Fruit fly (Drosophila melanogaster) whole organism, pupa: ENCODE data around the gene zuc.

Experiments
- CG10348 ChIP-seq: fragments of 200-800 bp; sonication (Bioruptor generic); IDR thresholded peaks from 2 replicates; pipeline ENCODE4 v1.3.6; 2022; ENCODE audit warnings: missing biosample characterization, missing genetic modification characterization
- CG12605 ChIP-seq: fragments of 200-800 bp; sonication (Bioruptor generic); IDR thresholded peaks from 2 replicates; pipeline ENCODE4 v1.3.6; 2022; ENCODE audit warnings: missing biosample characterization, missing genetic modification characterization
- CG13204 ChIP-seq: fragments of 200-800 bp; sonication (Bioruptor generic); optimal IDR thresholded peaks from 2 replicates; lab custom pipeline; 2018; ENCODE audit warnings: missing biosample characterization, mild to moderate bottlenecking, missing genetic modification characterization, moderate library complexity
- CG14655 ChIP-seq: fragments of 200-800 bp; sonication (Bioruptor generic); optimal IDR thresholded peaks from 3 replicates; lab custom pipeline; 2017; ENCODE audit warnings: mild to moderate bottlenecking, missing biosample characterization, missing genetic modification reagents, missing genetic modification characterization
- CG15710 ChIP-seq: fragments of 200-800 bp; sonication (Bioruptor generic); optimal IDR thresholded peaks from 2 replicates; lab custom pipeline; 2018; ENCODE audit warnings: missing biosample characterization, mild to moderate bottlenecking, missing genetic modification characterization, moderate library complexity
- CG17806 ChIP-seq: fragments of 200-800 bp; sonication (Bioruptor generic); optimal IDR thresholded peaks from 2 replicates; lab custom pipeline; 2018; ENCODE audit warnings: missing biosample characterization, mild to moderate bottlenecking, missing genetic modification characterization, moderate library complexity
- CG32121 ChIP-seq: fragments of 200-800 bp; sonication (Bioruptor generic); IDR thresholded peaks from 2 replicates; pipeline ENCODE4 v1.3.6; 2022; ENCODE audit warnings: missing biosample characterization, missing genetic modification characterization
- CG34367 ChIP-seq: fragments of 200-800 bp; sonication (Bioruptor generic); optimal IDR thresholded peaks from 2 replicates; lab custom pipeline; 2018; ENCODE audit warnings: missing biosample characterization, mild to moderate bottlenecking, missing genetic modification characterization
- CG4496 ChIP-seq: fragments of 200-800 bp; sonication (Bioruptor generic); IDR thresholded peaks from 3 replicates; pipeline ENCODE4 v1.3.6; 2022; ENCODE audit warnings: missing biosample characterization, missing genetic modification characterization
- CG8159 ChIP-seq: fragments of 200-800 bp; sonication (Bioruptor generic); optimal IDR thresholded peaks from 3 replicates; lab custom pipeline; 2018; ENCODE audit warnings: missing biosample characterization, mild to moderate bottlenecking, missing genetic modification characterization, moderate library complexity
- CG8301 ChIP-seq: fragments of 200-800 bp; sonication (Bioruptor generic); optimal IDR thresholded peaks from 2 replicates; lab custom pipeline; 2018; ENCODE audit warnings: missing biosample characterization, mild to moderate bottlenecking, missing genetic modification characterization
- CG9948 ChIP-seq: fragments of 200-800 bp; sonication (Bioruptor generic); optimal IDR thresholded peaks from 2 replicates; lab custom pipeline; 2018; ENCODE audit warnings: missing biosample characterization, mild to moderate bottlenecking, missing genetic modification characterization, moderate library complexity
- D1 ChIP-seq: fragments of 200-800 bp; sonication (Bioruptor generic); optimal IDR thresholded peaks from 2 replicates; lab custom pipeline; 2018; ENCODE audit warnings: missing biosample characterization, mild to moderate bottlenecking, missing genetic modification characterization, moderate library complexity
- EcR ChIP-seq: fragments of 200-800 bp; sonication (Bioruptor generic); optimal IDR thresholded peaks from 3 replicates; lab custom pipeline; 2019; ENCODE audit warnings: missing biosample characterization, missing genetic modification characterization, mild to moderate bottlenecking, moderate library complexity, missing genetic modification reagents
- Ets98B ChIP-seq: fragments of 200-800 bp; sonication (Bioruptor generic); IDR thresholded peaks from 2 replicates; pipeline ENCODE4 v1.3.6; 2022; ENCODE audit warnings: missing biosample characterization, missing genetic modification characterization
- Pif1A ChIP-seq: fragments of 200-800 bp; sonication (Bioruptor generic); optimal IDR thresholded peaks from 3 replicates; lab custom pipeline; 2016; ENCODE audit warnings: missing biosample characterization, missing genetic modification characterization
- Pif1B ChIP-seq: fragments of 200-800 bp; sonication (Bioruptor generic); optimal IDR thresholded peaks from 3 replicates; lab custom pipeline; 2016; ENCODE audit warnings: missing biosample characterization, missing genetic modification characterization
- Snoo ChIP-seq: fragments of 200-800 bp; sonication (Bioruptor generic); optimal IDR thresholded peaks from 3 replicates; lab custom pipeline; 2017; ENCODE audit warnings: missing biosample characterization, mild to moderate bottlenecking, missing genetic modification characterization, inconsistent platforms
- fd96Ca ChIP-seq: fragments of 200-800 bp; sonication (Bioruptor generic); IDR thresholded peaks from 3 replicates; pipeline ENCODE4 v1.3.6; 2022; ENCODE audit warnings: missing biosample characterization, missing genetic modification characterization
- gl ChIP-seq: fragments of 200-800 bp; sonication (Bioruptor generic); optimal IDR thresholded peaks from 2 replicates; lab custom pipeline; 2018; ENCODE audit warnings: missing biosample characterization, mild to moderate bottlenecking, missing genetic modification characterization
- rn ChIP-seq: fragments of 200-800 bp; sonication (Bioruptor generic); IDR thresholded peaks from 2 replicates; pipeline ENCODE4 v1.3.6; 2022; ENCODE audit warnings: missing biosample characterization, missing genetic modification characterization

The zuc gene

DNA sequence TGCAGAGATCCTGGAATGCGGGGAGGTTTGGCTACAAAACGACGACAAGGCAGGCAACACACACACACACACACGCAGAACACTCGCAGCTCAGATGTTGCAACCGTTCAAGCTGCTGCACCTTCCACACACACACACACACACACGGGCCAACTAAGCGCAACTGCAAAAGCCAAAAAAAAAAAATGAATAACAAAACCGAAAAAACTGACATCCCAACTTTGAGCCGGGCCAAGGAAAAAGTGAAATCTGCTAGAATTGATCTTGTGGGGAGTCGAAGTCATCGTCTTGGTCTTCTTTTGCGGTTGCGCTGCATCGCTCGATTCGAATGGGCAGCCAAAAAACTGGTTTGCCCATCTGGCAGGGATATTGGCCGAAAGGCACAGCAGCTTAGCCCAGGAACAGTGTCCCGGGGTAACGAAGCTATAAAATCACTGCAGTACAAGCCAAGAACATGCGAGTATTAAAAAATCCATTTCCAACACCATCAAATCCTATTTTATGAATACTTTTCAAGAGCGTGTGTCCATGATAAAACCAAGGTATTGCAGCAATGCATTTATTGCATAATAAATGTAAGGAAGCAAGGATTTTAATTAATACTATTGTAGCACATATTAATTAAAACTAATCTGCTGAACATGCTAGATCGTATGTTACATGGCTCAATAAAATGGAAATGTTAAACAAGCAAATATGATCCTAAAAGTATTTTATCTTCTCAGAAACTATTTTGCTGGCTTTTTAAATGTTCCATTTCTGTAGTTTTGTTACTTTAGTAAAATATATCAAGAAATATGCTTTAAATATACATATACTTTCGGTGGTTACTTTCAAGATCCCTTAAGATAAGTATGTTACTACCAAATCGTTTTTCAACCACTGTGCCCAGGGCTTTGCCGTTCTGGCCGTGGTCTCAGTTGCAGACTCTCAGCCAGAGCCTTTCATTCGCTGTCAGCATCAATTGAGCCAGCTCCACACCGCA lies 23.8 kb downstream of the zuc start:
- no peak for TF ChIP-seq rn (GFP tag; lab: Robert Waterston, UW)
- TF ChIP-seq CG32121 (GFP tag; lab: Robert Waterston, UW), result no peak
- peak; percentile 18 for TF ChIP-seq CG17806 (tag; lab: Kevin White, UChicago)
- TF ChIP-seq Snoo (tag; lab: Kevin White, UChicago), result peak; percentile 25
- TF ChIP-seq CG8159, result peak; percentile 67
- TF ChIP-seq CG8301, result peak; percentile 22
- no peak for TF ChIP-seq Pif1B (GFP tag; lab: Kevin White, UChicago)
- peak; percentile 53 for TF ChIP-seq CG14655
- no peak for TF ChIP-seq CG4496 (GFP tag; lab: Robert Waterston, UW)
- TF ChIP-seq CG15710, result peak; percentile 59
- TF ChIP-seq CG34367 (tag; lab: Kevin White, UChicago), result peak; percentile 8
- TF ChIP-seq CG9948 (tag; lab: Kevin White, UChicago), result peak; percentile 43
- TF ChIP-seq fd96Ca (GFP tag; lab: Robert Waterston, UW), result 0 out of 3 replicates have a peak, but pooled peaks have one; percentile 28
- no peak for TF ChIP-seq CG10348 (GFP tag; lab: Robert Waterston, UW)
- TF ChIP-seq gl (tag; lab: Kevin White, UChicago), result peak; percentile 43
- TF ChIP-seq EcR (GFP tag; lab: Kevin White, UChicago), result peak; percentile 49
- TF ChIP-seq Pif1A (GFP tag; lab: Kevin White, UChicago), result no peak
- no peak for TF ChIP-seq CG13204 (GFP tag; lab: Kevin White, UChicago)
- no peak for TF ChIP-seq Ets98B (GFP tag; lab: Robert Waterston, UW)
- no peak for TF ChIP-seq CG12605 (GFP tag; lab: Robert Waterston, UW)
- TF ChIP-seq D1 (tag; lab: Kevin White, UChicago), result no peak

DNA sequence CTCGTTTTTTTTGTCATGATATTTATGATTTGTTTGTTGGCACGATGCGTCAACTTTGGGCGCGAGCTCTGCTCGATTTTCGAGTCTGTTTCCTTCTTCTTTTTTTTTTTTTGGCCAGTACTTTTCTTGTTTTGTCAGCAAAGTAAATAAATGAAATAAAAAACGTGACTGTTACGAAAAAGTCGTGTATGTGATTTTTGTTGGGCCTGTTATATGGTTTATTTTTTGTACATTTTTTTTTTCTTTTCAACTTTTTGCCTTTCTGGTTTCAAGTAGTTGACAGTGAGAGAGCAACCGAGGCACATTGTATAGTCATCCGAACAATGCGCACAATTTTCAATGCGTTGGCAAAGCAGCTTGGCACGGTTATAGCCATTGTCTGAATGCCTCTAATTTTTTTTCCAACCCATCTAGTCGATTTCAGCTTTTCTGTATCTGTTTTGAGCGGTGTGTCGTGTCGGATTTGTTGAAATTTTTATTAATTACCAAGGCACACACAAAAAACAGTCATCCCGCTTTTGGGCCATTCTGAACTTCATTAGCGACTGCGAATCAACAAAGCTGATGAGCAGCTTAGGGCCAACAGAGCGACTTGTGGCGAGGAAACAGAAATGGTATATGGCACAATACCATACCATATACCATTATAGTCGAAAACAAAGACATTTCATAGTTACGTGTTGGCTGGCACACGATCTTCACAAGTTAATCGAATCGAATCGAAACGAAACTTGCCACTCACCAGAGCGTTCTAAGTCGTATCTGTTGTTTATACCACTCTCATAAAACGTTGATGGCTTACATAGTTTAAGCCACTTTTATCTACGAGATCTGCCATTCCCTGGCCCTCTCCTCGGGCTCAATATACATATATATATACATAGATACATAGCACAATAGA lies 26.0 kb downstream of the zuc start:
- no peak for TF ChIP-seq CG9948 (tag; lab: Kevin White, UChicago)
- TF ChIP-seq Pif1A (GFP tag; lab: Kevin White, UChicago), result peak; percentile 21
- TF ChIP-seq gl (tag; lab: Kevin White, UChicago), result no peak

DNA sequence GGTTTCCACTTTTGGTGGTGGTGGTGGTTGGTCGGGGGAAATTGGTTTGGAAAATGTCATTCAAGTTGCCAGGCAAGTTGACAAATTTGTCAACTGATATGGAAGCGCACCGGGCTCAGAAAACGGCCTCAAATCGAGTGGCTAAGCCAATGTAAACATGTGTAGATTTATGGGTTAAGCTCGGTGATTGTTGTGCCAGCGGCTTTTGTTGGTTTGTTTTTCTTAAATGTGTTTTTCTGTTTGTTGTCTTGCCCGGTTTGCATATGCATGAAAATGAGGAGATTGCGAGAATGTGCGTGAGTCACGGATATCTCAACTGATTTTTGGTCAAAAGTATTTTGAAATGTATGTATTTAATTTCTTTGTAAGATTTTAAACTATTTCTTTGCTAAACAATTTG lies 28.8 kb downstream of the zuc start:
- no peak for TF ChIP-seq CG13204 (GFP tag; lab: Kevin White, UChicago)
- no peak for TF ChIP-seq CG12605 (GFP tag; lab: Robert Waterston, UW)
- TF ChIP-seq CG8301, result no peak
- no peak for TF ChIP-seq Ets98B (GFP tag; lab: Robert Waterston, UW)
- no peak for TF ChIP-seq Pif1A (GFP tag; lab: Kevin White, UChicago)
- TF ChIP-seq fd96Ca (GFP tag; lab: Robert Waterston, UW), result no peak

DNA sequence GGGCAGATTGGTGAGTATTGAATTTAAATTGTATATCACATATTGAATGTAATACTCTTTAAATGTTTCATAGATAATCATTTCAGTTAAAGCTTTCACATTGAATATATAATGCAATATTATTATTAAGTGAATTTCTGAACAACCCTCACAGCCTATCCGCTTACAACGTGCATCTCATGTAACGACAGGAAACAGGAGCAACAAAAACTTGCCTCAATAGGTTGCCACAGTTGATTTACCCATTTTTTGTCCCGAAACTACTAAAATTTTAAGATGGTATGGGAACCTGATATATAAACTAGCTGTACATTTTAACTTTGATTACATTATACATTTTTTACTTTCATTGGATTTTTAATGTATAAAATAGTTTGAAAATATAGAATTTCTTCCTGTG lies 31.0 kb downstream of the zuc start:
- TF ChIP-seq CG9948 (tag; lab: Kevin White, UChicago) (no peak), CG8159 (peak; percentile 18), CG14655 (peak; percentile 32), CG8301 (no peak), Pif1A (GFP tag; lab: Kevin White, UChicago) (peak; percentile 10), EcR (GFP tag; lab: Kevin White, UChicago) (no peak)
- TF ChIP-seq, all 21 proteins: peak for 3

DNA sequence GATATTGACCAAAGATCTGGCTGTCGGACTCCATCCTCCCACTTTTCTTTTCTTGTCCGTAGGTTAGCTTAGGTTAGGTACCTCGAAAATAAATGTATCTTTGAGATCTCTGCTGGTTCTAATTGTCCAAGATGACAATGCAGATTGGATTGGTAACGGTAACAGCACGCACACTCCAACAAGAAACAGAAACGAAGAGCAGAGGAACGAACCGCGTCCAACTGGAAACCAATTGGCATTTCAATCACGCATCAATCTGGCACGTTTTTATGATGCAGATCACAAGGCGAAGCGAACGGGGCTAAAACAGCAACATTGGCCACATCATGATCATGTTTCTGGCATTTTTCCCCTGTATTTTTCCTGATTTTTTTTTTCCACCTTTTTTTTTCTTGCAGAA lies 33.8 kb downstream of the zuc start:
- TF ChIP-seq CG12605 (GFP tag; lab: Robert Waterston, UW) (no peak), CG15710 (no peak), Pif1A (GFP tag; lab: Kevin White, UChicago) (no peak)

DNA sequence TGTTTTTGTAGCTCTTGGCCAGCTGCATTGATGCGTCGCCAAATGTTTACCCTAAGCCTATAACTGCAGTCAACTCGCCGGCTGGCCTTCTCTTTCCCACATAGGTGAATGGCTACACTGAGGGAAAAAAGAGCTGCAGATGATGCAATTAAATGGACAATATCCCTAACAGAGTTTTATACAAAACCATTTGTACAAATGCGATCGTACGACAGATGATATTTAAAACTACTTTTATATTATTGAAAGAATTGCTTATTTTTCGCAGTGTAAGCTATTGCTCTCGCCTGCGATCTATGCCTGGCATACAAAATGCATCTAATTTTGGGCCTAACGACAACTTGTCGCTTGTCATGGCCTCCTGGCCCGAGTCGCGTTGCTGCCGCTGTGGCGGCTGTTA lies 39.8 kb downstream of the zuc start:
- TF ChIP-seq CG17806 (tag; lab: Kevin White, UChicago), result peak; percentile 44
- TF ChIP-seq CG12605 (GFP tag; lab: Robert Waterston, UW), result peak; percentile 89
- TF ChIP-seq CG4496 (GFP tag; lab: Robert Waterston, UW), result peak; percentile 95
- TF ChIP-seq Snoo (tag; lab: Kevin White, UChicago), result peak; percentile 36
- peak; percentile 87 for TF ChIP-seq CG8301
- peak; percentile 68 for TF ChIP-seq CG34367 (tag; lab: Kevin White, UChicago)
- TF ChIP-seq CG9948 (tag; lab: Kevin White, UChicago), result peak; percentile 67
- TF ChIP-seq Pif1A (GFP tag; lab: Kevin White, UChicago), result peak; percentile 80
- peak; percentile 94 for TF ChIP-seq fd96Ca (GFP tag; lab: Robert Waterston, UW)
- no peak for TF ChIP-seq EcR (GFP tag; lab: Kevin White, UChicago)
- peak; percentile 57 for TF ChIP-seq CG15710
- peak; percentile 94 for TF ChIP-seq Ets98B (GFP tag; lab: Robert Waterston, UW)
- peak; percentile 75 for TF ChIP-seq CG10348 (GFP tag; lab: Robert Waterston, UW)
- TF ChIP-seq gl (tag; lab: Kevin White, UChicago), result no peak
- peak; percentile 94 for TF ChIP-seq CG32121 (GFP tag; lab: Robert Waterston, UW)
- TF ChIP-seq D1 (tag; lab: Kevin White, UChicago), result no peak
- TF ChIP-seq CG13204 (GFP tag; lab: Kevin White, UChicago), result peak; percentile 48
- TF ChIP-seq Pif1B (GFP tag; lab: Kevin White, UChicago), result peak; percentile 48
- peak; percentile 34 for TF ChIP-seq CG8159
- TF ChIP-seq rn (GFP tag; lab: Robert Waterston, UW), result peak; percentile 89
- peak; percentile 85 for TF ChIP-seq CG14655
- TF ChIP-seq, all 21 proteins: peak for 18
